Fruit fly (Drosophila melanogaster) S2 (cell line): ENCODE data around the gene can.

Source experiments
- CG8478 ChIP-seq: fragments of >200 bp; optimal IDR thresholded peaks from 2 replicates; lab custom pipeline; 2018
- CTCF ChIP-seq, 2 experiments: fragments of >200 bp; optimal IDR thresholded peaks; 2 replicates each; lab custom pipeline; 2018

The can gene

dm6 chr3L:10267011-10267410, at the start of gene can:
TSS of gene can (minus strand) at chr3L:10267111.
- TF ChIP-seq CG8478 (no peak), CTCF (optimal IDR thresholded peaks at IDR 0.05; lab: Kevin White, UChicago) (no peak)

DNA sequence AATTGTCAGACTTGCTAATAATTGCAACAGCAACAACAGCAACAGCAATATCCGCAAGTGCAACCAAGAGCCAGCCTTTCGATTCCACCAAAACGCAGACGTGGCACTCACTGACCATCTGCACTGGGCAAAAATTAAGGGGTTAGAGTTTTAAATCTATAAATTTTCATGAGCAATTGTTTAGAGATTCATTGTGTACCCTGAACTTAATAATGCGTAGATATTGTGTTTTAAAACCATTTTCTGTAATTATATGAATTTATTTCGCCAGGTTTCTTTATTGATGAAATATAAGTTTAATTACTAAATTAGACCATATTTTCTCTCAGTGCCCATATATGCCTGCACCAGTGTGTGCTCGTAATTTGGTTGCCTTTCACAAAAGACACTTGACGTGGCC, 48.9 kb upstream of the can start:
- TF ChIP-seq CTCF (optimal IDR thresholded peaks at IDR 0.05; lab: Kevin White, UChicago), result no peak
- no peak for TF ChIP-seq CG8478

dm6 chr3L:10314901-10315300, 48.0 kb upstream of the can start:
- no peak for TF ChIP-seq CG8478
- TF ChIP-seq CTCF (optimal IDR thresholded peaks at IDR 0.05; lab: Kevin White, UChicago), result no peak

dm6 chr3L:10309494-10309893, 42.6 kb upstream of the can start:
- TF ChIP-seq CG8478, result no peak
- TF ChIP-seq CTCF (optimal IDR thresholded peaks at IDR 0.05; lab: Kevin White, UChicago), result no peak

- TF ChIP-seq CTCF (optimal IDR thresholded peaks at IDR 0.05; lab: Kevin White, UChicago) (no peak), CG8478 (no peak)
These were observed 41.3 kb upstream of the can start for dm6 chr3L:10308079-10308825.

dm6 chr3L:10306304-10306908, 39.5 kb upstream of the can start:
- TF ChIP-seq CTCF (optimal IDR thresholded peaks at IDR 0.05; lab: Kevin White, UChicago), result no peak
- TF ChIP-seq CG8478, result no peak

DNA sequence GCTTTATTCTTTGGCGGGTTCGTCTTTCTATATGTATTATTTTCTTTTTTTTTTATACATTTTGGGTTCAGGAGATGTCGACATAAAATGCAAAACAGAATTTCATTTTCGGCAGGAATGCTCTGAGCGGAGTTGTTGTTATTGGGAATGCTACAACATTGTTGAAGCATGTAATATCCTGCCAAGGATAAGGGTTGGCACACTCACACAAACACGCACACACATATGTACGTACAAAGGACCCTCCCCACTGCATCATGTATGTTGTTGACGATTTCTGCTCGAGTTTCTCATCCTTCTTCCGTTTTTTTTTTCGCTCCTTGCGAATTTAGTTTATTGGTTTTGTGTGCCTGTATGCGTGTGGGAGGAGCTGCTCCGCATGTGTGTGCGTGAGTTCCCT, 34.8 kb upstream of the can start:
- no peak for TF ChIP-seq CTCF (optimal IDR thresholded peaks at IDR 0.05; lab: Kevin White, UChicago)
- no peak for TF ChIP-seq CG8478

DNA sequence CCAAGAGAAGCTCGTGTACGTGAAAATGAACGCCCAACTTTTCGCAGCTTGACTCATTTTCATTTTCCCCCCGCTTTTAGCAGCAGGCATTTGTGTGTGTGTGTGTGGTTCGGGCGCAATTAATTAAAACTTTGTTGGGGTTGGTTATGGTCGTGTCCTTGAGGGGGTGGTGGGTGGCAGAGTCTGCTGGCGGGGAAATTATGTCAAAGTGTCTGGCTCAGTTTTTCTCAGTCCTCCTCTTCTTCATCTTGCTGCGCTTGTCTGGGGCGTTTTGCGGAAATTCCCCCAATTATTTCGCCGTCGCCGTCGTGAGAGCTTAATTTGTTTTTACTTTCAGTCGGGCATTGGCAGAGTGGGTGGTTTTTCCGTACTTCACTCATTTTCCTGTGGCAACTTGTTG, 32.3 kb upstream of the can start:
- TF ChIP-seq CG8478 (no peak), CTCF (optimal IDR thresholded peaks at IDR 0.05; lab: Kevin White, UChicago) (no peak)

DNA sequence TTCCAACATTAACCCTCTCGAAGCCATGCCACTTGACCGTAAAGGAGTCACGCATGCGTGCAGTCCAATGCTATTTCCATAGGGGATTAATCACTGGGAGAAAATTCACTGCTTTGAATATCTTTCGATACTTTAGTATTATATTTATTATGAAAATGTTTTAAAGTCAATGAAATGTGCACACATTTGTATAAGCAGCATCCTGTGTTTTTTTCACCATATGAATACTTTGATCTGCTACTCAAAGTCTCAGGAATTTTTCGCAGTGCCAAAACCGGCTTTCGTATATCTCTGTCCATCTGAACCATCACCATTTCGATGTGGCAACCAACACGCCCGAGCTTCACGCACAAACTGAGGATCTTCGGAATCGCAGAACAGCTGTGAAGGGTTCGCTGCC, 29.3 kb upstream of the can start:
- TF ChIP-seq CG8478, result no peak
- no peak for TF ChIP-seq CTCF (optimal IDR thresholded peaks at IDR 0.05; lab: Kevin White, UChicago)

dm6 chr3L:10289357-10289756, 22.4 kb upstream of the can start:
- TF ChIP-seq CG8478 (no peak), CTCF (optimal IDR thresholded peaks at IDR 0.05; lab: Kevin White, UChicago) (no peak)

- no peak for TF ChIP-seq CG8478
- TF ChIP-seq CTCF (optimal IDR thresholded peaks at IDR 0.05; lab: Kevin White, UChicago), result no peak
These were observed 21.2 kb upstream of the can start for dm6 chr3L:10288155-10288554.

dm6 chr3L:10284869-10285268, 18.0 kb upstream of the can start:
- peak; percentile 94 to 95 for TF ChIP-seq CTCF (optimal IDR thresholded peaks at IDR 0.05; lab: Kevin White, UChicago)
- no peak for TF ChIP-seq CG8478

DNA sequence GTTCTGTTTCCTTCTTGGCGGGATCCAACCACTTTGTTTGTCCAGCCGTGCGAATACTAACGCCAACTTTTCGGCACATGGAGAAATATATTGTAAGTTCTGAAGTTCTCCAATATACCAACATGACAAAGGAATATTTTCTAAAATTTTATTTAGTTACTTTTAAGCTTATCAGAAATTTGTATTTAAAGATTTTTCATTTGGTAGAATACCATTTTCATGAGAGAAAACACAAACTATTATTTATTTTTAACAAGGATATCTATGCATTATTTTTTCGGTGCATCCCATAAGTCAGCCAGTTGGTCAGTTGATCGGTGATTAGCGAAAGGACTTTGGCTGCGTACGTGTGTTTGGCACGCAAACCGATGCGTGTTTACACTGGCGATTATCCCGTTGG, 17.0 kb upstream of the can start:
- TF ChIP-seq CG8478 (no peak), CTCF (optimal IDR thresholded peaks at IDR 0.05; lab: Kevin White, UChicago) (no peak)

- peak; percentile 90 to 93 for TF ChIP-seq CTCF (optimal IDR thresholded peaks at IDR 0.05; lab: Kevin White, UChicago)
- TF ChIP-seq CG8478, result no peak
These were observed 14.9 kb upstream of the can start for dm6 chr3L:10281802-10282201.

DNA sequence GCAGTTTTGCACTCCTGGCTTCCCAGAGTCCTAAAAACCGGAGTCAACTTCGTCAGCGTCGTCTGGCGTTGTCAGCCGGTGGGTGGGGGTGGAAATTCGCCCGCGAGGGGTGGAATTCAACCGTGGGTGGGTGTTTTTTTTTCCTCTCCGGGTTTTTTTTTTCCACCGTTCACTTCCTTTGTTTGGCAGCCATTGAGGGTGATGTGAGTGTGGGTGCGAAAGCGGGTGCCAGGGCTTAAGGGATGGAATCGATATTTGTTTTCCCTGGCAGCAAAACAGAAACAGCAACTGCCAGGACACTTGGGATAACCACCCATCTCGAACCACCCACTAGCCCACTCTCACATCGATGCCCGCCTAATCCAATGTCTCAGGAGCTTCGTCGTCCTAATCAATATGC, 12.6 kb upstream of the can start:
- no peak for TF ChIP-seq CTCF (optimal IDR thresholded peaks at IDR 0.05; lab: Kevin White, UChicago)
- no peak for TF ChIP-seq CG8478

DNA sequence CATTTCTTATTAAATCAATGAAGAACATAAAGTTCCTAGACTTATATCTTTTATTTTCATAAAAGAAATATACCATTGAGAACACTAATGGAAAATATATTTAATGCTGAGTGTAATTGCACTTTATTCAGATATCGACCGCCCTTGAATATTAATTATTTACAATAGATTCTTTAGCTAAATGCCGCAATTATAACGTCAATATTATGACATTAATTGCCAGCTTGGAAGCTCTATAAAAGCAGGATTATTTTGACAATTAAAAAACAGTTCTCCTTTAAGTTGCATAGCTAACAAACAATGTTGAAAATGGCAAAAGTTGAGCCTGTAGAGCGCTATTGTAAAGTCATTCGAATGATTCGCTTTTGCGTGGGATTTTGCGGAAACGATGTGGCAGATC, 6.0 kb upstream of the can start, which contains the start of gene Or67d:
Gene Or67d (plus strand): TSS at position 301 of the 400 bp plus-strand sequence.
- TF ChIP-seq CTCF (optimal IDR thresholded peaks at IDR 0.05; lab: Kevin White, UChicago), result no peak
